Fruit fly (Drosophila melanogaster) whole organism, larva: Measurements from ENCODE around the gene CG44141.
"Not testable (repeated sequence)": the region's sequence is repeated elsewhere in the genome, so short reads cannot be mapped to it uniquely, and the experiment has no call there.

Source experiments
- noc ChIP-seq: fragments of 200-800 bp; sonication (Bioruptor generic); optimal IDR thresholded peaks from 3 replicates; lab custom pipeline; 2019; ENCODE audit warnings: missing biosample characterization, mild to moderate bottlenecking, missing genetic modification characterization, moderate library complexity

CG44141 gene

dm6 chr2L:15659374-15659773, at the start of gene CG44141:
Gene CG44141 (minus strand): TSS chr2L:15659474.
- TF ChIP-seq noc (tag; lab: Kevin White, UChicago) = not testable (repeated sequence)

- TF ChIP-seq noc (tag; lab: Kevin White, UChicago) = not testable (repeated sequence)
Measured at dm6 chr2L:15704871-15705270, 45.6 kb upstream of the CG44141 start, which contains the start of gene CG31827. Gene CG31827 (plus strand): TSS chr2L:15705171.

dm6 chr2L:15695738-15696137, 36.5 kb upstream of the CG44141 start, which contains the start of gene CG31780:
Gene CG31780 (plus strand): TSS chr2L:15696038.
- TF ChIP-seq noc (tag; lab: Kevin White, UChicago) = not testable (repeated sequence)

dm6 chr2L:15694371-15694770, 35.1 kb upstream of the CG44141 start, which contains the start of gene CG44140:
Gene CG44140 (minus strand): TSS chr2L:15694471.
- not testable (repeated sequence) for TF ChIP-seq noc (tag; lab: Kevin White, UChicago)

- not testable (repeated sequence) for TF ChIP-seq noc (tag; lab: Kevin White, UChicago)
Measured at dm6 chr2L:15676002-15676401, 16.7 kb upstream of the CG44141 start, which contains the start of gene CG43923. Gene CG43923 (minus strand): TSS chr2L:15676102.

dm6 chr2L:15669874-15670273, 10.6 kb upstream of the CG44141 start, which contains the start of gene CG18478:
Gene CG18478 (plus strand): TSS chr2L:15670174.
- not testable (repeated sequence) for TF ChIP-seq noc (tag; lab: Kevin White, UChicago)

- TF ChIP-seq noc (tag; lab: Kevin White, UChicago) = not testable (repeated sequence)
Measured at dm6 chr2L:15660741-15661140, 1.5 kb upstream of the CG44141 start, which contains the start of gene CG18477. Gene CG18477 (plus strand): TSS chr2L:15661041.

dm6 chr2L:15643791-15644190, 15.5 kb downstream of the CG44141 start:
- TF ChIP-seq noc (tag; lab: Kevin White, UChicago) = no peak

dm6 chr2L:15641668-15642067, 17.6 kb downstream of the CG44141 start:
- TF ChIP-seq noc (tag; lab: Kevin White, UChicago) = no peak

dm6 chr2L:15629596-15630168, 29.6 kb downstream of the CG44141 start, which contains the start of gene CG18480:
Gene CG18480 (plus strand): TSS chr2L:15630002.
- peak; percentile 80 for TF ChIP-seq noc (tag; lab: Kevin White, UChicago)

dm6 chr2L:15628378-15628777, 30.9 kb downstream of the CG44141 start, which contains the start of gene CG7631:
Gene CG7631 (plus strand): TSS chr2L:15628678.
- TF ChIP-seq noc (tag; lab: Kevin White, UChicago) = no peak

dm6 chr2L:15623458-15623857, 35.8 kb downstream of the CG44141 start, which contains the start of gene Or35a:
Gene Or35a (minus strand): TSS chr2L:15623558.
- TF ChIP-seq noc (tag; lab: Kevin White, UChicago) = no peak

dm6 chr2L:15616697-15617096, 42.6 kb downstream of the CG44141 start, which contains the start of gene CG11865:
Gene CG11865 (plus strand): TSS chr2L:15616997.
- TF ChIP-seq noc (tag; lab: Kevin White, UChicago) = no peak

dm6 chr2L:15616251-15616650, 43.0 kb downstream of the CG44141 start, which contains the start of gene CG15253:
Gene CG15253 (minus strand): TSS chr2L:15616351.
- no peak for TF ChIP-seq noc (tag; lab: Kevin White, UChicago)

- TF ChIP-seq noc (tag; lab: Kevin White, UChicago) = no peak
Measured at dm6 chr2L:15614728-15615127, 44.5 kb downstream of the CG44141 start, which contains the start of gene CG15254. Gene CG15254 (minus strand): TSS chr2L:15614828.

dm6 chr2L:15613285-15613912, 45.9 kb downstream of the CG44141 start, which contains the start of gene Semp1:
Gene Semp1 (minus strand): TSS chr2L:15613335.
- no peak for TF ChIP-seq noc (tag; lab: Kevin White, UChicago)
